Fruit fly (Drosophila melanogaster): ENCODE results near the gene emc.

emc gene

DNA sequence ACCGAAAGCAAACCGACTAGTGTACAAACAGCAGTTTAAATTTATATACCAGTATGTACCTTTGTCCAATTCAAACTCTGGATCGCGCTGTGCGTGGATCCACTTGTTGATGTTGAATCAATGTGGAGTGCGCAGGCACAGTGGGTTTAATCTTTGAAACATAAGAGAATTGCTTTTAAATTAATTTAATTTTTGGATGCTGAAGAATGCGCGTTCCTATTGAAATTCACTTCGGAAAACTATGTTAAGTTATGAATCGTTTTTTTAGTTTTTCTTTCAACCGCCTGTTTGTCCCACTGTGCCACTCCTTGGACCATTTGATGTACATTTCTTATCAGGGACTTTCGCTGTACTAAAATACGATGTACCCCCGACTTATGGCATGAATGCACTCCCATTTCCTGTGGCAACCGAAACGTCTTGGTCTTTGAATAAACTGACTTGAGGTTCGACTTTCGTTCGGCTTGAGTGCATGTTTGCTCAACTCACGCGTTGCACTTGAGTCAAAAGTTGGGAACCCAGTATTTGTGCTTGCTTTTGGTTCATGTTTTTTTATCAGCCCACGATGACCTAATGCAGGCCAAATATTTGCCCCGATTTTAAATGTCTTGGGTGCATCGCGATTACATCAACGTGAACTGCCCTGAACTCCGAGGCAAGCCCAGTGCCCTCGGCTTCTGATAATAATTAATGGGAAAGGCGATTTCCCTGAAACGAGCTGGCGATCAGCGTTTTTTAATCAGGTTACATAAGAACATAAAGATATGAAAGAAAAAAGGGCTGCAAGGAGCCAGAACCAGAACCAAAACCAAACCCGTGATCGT lies 24.5 kb upstream of the emc start (continued):
- peak; percentile 89 for TF ChIP-seq kay (GFP tag; optimal IDR thresholded peaks at IDR 0.05)
- peak; percentile 97 for TF ChIP-seq Spps (tag; optimal IDR thresholded peaks at IDR 0.05)
- peak; percentile 95 for TF ChIP-seq en (GFP tag; optimal IDR thresholded peaks at IDR 0.05)
- no peak for TF ChIP-seq Dp (GFP tag; optimal IDR thresholded peaks at IDR 0.05)
- TF ChIP-seq CG14965 (GFP tag; optimal IDR thresholded peaks at IDR 0.05; ENCODE audit: borderline replicate concordance): peak; percentile 89
- TF ChIP-seq ase (GFP tag; IDR thresholded peaks at IDR 0.05): peak; percentile 92
- TF ChIP-seq CG12071 (GFP tag; optimal IDR thresholded peaks at IDR 0.05): peak; percentile 68
- TF ChIP-seq NC2α (GFP tag; optimal IDR thresholded peaks at IDR 0.05): peak; percentile 89
- peak; percentile 69 for TF ChIP-seq crol (GFP tag; IDR thresholded peaks at IDR 0.05)
- TF ChIP-seq Vsx1 (GFP tag; optimal IDR thresholded peaks at IDR 0.05): peak; percentile 92
- peak; percentile 96 for TF ChIP-seq Atf-2 (GFP tag; optimal IDR thresholded peaks at IDR 0.05)
- peak; percentile 86 for TF ChIP-seq CG7271 (tag; optimal IDR thresholded peaks at IDR 0.05)
- peak; percentile 95 for TF ChIP-seq pros (GFP tag; optimal IDR thresholded peaks at IDR 0.05)
- TF ChIP-seq chinmo (GFP tag; IDR thresholded peaks at IDR 0.05; ENCODE audit: partially characterized antibody): no peak
- TF ChIP-seq CG10654 (GFP tag; optimal IDR thresholded peaks at IDR 0.05): peak; percentile 87
- TF ChIP-seq CG11723 (GFP tag; optimal IDR thresholded peaks at IDR 0.05): peak; percentile 85
- TF ChIP-seq da (GFP tag; optimal IDR thresholded peaks at IDR 0.05): peak; percentile 74
- 0 out of 3 replicates have a peak, but pooled peaks have one; percentile 34 for TF ChIP-seq vnd (GFP tag; IDR thresholded peaks at IDR 0.05; ENCODE audit: partially characterized antibody)
- TF ChIP-seq CG14050 (GFP tag; IDR thresholded peaks at IDR 0.05): peak; percentile 87
- no peak for TF ChIP-seq CG7928 (GFP tag; optimal IDR thresholded peaks at IDR 0.05)
- TF ChIP-seq Eip74EF (GFP tag; optimal IDR thresholded peaks at IDR 0.05): peak in 1 of 2 experiments; percentile 91
- peak; percentile 91 for TF ChIP-seq stc (GFP tag; IDR thresholded peaks at IDR 0.05)
- peak; percentile 8 for TF ChIP-seq Hmx (GFP tag; optimal IDR thresholded peaks at IDR 0.05)
- peak; percentile 84 for TF ChIP-seq CG7786 (GFP tag; optimal IDR thresholded peaks at IDR 0.05)
- peak; percentile 79 for TF ChIP-seq Usf (GFP tag; optimal IDR thresholded peaks at IDR 0.05)
- peak; percentile 69; the same call in 1 of the 2 replicates for TF ChIP-seq Lim3 (GFP tag; IDR thresholded peaks at IDR 0.05)
- TF ChIP-seq CG10543 (GFP tag; optimal IDR thresholded peaks at IDR 0.05): peak; percentile 54
- TF ChIP-seq ato (GFP tag; IDR thresholded peaks at IDR 0.05; ENCODE audit: partially characterized antibody): no peak
- TF ChIP-seq Stat92E (GFP tag; optimal IDR thresholded peaks at IDR 0.05): peak in 1 of 3 experiments; percentile 74
- TF ChIP-seq CG42726 (GFP tag; IDR thresholded peaks at IDR 0.05; ENCODE audit: partially characterized antibody): no peak
- TF ChIP-seq Nf-YB (GFP tag; optimal IDR thresholded peaks at IDR 0.05): peak; percentile 80
- TF ChIP-seq NfI (GFP tag; optimal IDR thresholded peaks at IDR 0.05): peak; percentile 72
- TF ChIP-seq aop (GFP tag; IDR thresholded peaks at IDR 0.05): peak; percentile 79; the same call in 1 of the 2 replicates
- TF ChIP-seq dmrt99B (tag; optimal IDR thresholded peaks at IDR 0.05): peak; percentile 91
- peak; percentile 87 for TF ChIP-seq CG17802 (tag; optimal IDR thresholded peaks at IDR 0.05)
- TF ChIP-seq slou (GFP tag; optimal IDR thresholded peaks at IDR 0.05): peak; percentile 88
- peak; percentile 93 for TF ChIP-seq cato (GFP tag; optimal IDR thresholded peaks at IDR 0.05; ENCODE audit: borderline replicate concordance)
- TF ChIP-seq Opbp (GFP tag; IDR thresholded peaks at IDR 0.05; ENCODE audit: partially characterized antibody): peak; percentile 26; the same call in 1 of the 3 replicates
- peak; percentile 99 for TF ChIP-seq CG9727 (GFP tag; optimal IDR thresholded peaks at IDR 0.05)
- peak; percentile 79 for TF ChIP-seq Aef1 (GFP tag; IDR thresholded peaks at IDR 0.05)
- TF ChIP-seq prd (optimal IDR thresholded peaks at IDR 0.05): no peak
- peak; percentile 98 for TF ChIP-seq prd (GFP tag; IDR thresholded peaks at IDR 0.05)
- peak; percentile 83 for TF ChIP-seq CG12299 (tag; optimal IDR thresholded peaks at IDR 0.05)
- peak; percentile 97 for TF ChIP-seq CG14710 (tag; optimal IDR thresholded peaks at IDR 0.05)
- TF ChIP-seq CG8388 (GFP tag; optimal IDR thresholded peaks at IDR 0.05): peak; percentile 97
- TF ChIP-seq sd (tag; optimal IDR thresholded peaks at IDR 0.05): no peak
- peak; percentile 80 for TF ChIP-seq HLHmδ (GFP tag; optimal IDR thresholded peaks at IDR 0.05)
